Fruit fly (Drosophila melanogaster) whole organism, pupa: ENCODE results near the gene Glut1.

Experiments used
- CG12605 ChIP-seq: fragments of 200-800 bp; sonication (Bioruptor generic); IDR thresholded peaks from 2 replicates; pipeline ENCODE4 v1.3.6; 2022; ENCODE audit warnings: missing biosample characterization, missing genetic modification characterization
- CG14655 ChIP-seq: fragments of 200-800 bp; sonication (Bioruptor generic); optimal IDR thresholded peaks from 3 replicates; lab custom pipeline; 2017; ENCODE audit warnings: mild to moderate bottlenecking, missing biosample characterization, missing genetic modification reagents, missing genetic modification characterization
- CG32121 ChIP-seq: fragments of 200-800 bp; sonication (Bioruptor generic); IDR thresholded peaks from 2 replicates; pipeline ENCODE4 v1.3.6; 2022; ENCODE audit warnings: missing biosample characterization, missing genetic modification characterization
- CG34367 ChIP-seq: fragments of 200-800 bp; sonication (Bioruptor generic); optimal IDR thresholded peaks from 2 replicates; lab custom pipeline; 2018; ENCODE audit warnings: missing biosample characterization, mild to moderate bottlenecking, missing genetic modification characterization
- CG4496 ChIP-seq: fragments of 200-800 bp; sonication (Bioruptor generic); IDR thresholded peaks from 3 replicates; pipeline ENCODE4 v1.3.6; 2022; ENCODE audit warnings: missing biosample characterization, missing genetic modification characterization
- D1 ChIP-seq: fragments of 200-800 bp; sonication (Bioruptor generic); optimal IDR thresholded peaks from 2 replicates; lab custom pipeline; 2018; ENCODE audit warnings: missing biosample characterization, mild to moderate bottlenecking, missing genetic modification characterization, moderate library complexity
- EcR ChIP-seq: fragments of 200-800 bp; sonication (Bioruptor generic); optimal IDR thresholded peaks from 3 replicates; lab custom pipeline; 2019; ENCODE audit warnings: missing biosample characterization, missing genetic modification characterization, mild to moderate bottlenecking, moderate library complexity, missing genetic modification reagents
- Pif1A ChIP-seq: fragments of 200-800 bp; sonication (Bioruptor generic); optimal IDR thresholded peaks from 3 replicates; lab custom pipeline; 2016; ENCODE audit warnings: missing biosample characterization, missing genetic modification characterization
- Pif1B ChIP-seq: fragments of 200-800 bp; sonication (Bioruptor generic); optimal IDR thresholded peaks from 3 replicates; lab custom pipeline; 2016; ENCODE audit warnings: missing biosample characterization, missing genetic modification characterization
- gl ChIP-seq: fragments of 200-800 bp; sonication (Bioruptor generic); optimal IDR thresholded peaks from 2 replicates; lab custom pipeline; 2018; ENCODE audit warnings: missing biosample characterization, mild to moderate bottlenecking, missing genetic modification characterization
- rn ChIP-seq: fragments of 200-800 bp; sonication (Bioruptor generic); IDR thresholded peaks from 2 replicates; pipeline ENCODE4 v1.3.6; 2022; ENCODE audit warnings: missing biosample characterization, missing genetic modification characterization

dm6 chr3L:993709-994108 lies 79.8 kb downstream of the Glut1 start, which contains the start of gene aln:
- TF ChIP-seq CG32121, result no peak
- no peak for TF ChIP-seq EcR
- TF ChIP-seq CG4496 (GFP tag; lab: Robert Waterston, UW), result no peak
- TF ChIP-seq D1 (tag; lab: Kevin White, UChicago), result no peak
- no peak for TF ChIP-seq CG14655 (GFP tag; lab: Kevin White, UChicago)
- no peak for TF ChIP-seq Pif1B (GFP tag; lab: Kevin White, UChicago)
- no peak for TF ChIP-seq Pif1A (GFP tag; lab: Kevin White, UChicago)
- TF ChIP-seq rn (GFP tag; lab: Robert Waterston, UW), result no peak
- TF ChIP-seq CG34367 (tag; lab: Kevin White, UChicago), result no peak
- no peak for TF ChIP-seq gl (tag; lab: Kevin White, UChicago)
- no peak for TF ChIP-seq CG12605 (GFP tag; lab: Robert Waterston, UW)
